Fruit fly (Drosophila melanogaster) whole organism: ENCODE measurements around the gene CG14014.

Experiments used
- CG8478 ChIP-seq: fragments of >200 bp; optimal IDR thresholded peaks from 2 replicates; lab custom pipeline; 2018; ENCODE audit warnings: inconsistent platforms
- Dll ChIP-seq: fragments of >200 bp; optimal IDR thresholded peaks from 2 replicates; lab custom pipeline; 2017
- EcR ChIP-seq, 2 experiments: fragments of >200 bp; optimal IDR thresholded peaks; 2 replicates each; lab custom pipeline; 2017; ENCODE audit warnings: missing biosample characterization in 2 of 2, missing genetic modification characterization in 2 of 2, missing genetic modification reagents in 2 of 2
- pan ChIP-seq: fragments of >200 bp; optimal IDR thresholded peaks from 2 replicates; lab custom pipeline; 2017
- psq ChIP-seq: fragments of >200 bp; optimal IDR thresholded peaks from 2 replicates; lab custom pipeline; 2017
- usp ChIP-seq: fragments of >200 bp; optimal IDR thresholded peaks from 2 replicates; lab custom pipeline; 2017; ENCODE audit warnings: missing biosample characterization, missing genetic modification characterization, mixed read lengths

dm6 chr2L:5505130-5505529 lies 45.5 kb downstream of the CG14014 start:
- TF ChIP-seq usp (GFP tag; lab: Kevin White, UChicago): no peak
- TF ChIP-seq Dll (lab: Kevin White, UChicago): no peak
- TF ChIP-seq psq (lab: Kevin White, UChicago): no peak
- TF ChIP-seq EcR (GFP tag; optimal IDR thresholded peaks at IDR 0.05; lab: Kevin White, UChicago): no peak
- no peak for TF ChIP-seq CG8478
- no peak for TF ChIP-seq pan
